Fruit fly (Drosophila melanogaster) whole organism, embryonic: ENCODE results near the gene CG13893.

Experiments used
- Bgb ChIP-seq: fragments of 200-800 bp; sonication (Bioruptor generic); IDR thresholded peaks from 2 replicates; pipeline ENCODE4 v1.3.6; 2022; ENCODE audit warnings: missing biosample characterization, missing genetic modification characterization; ENCODE audit not compliant: partially characterized antibody
- CG10431 ChIP-seq: fragments of 200-800 bp; sonication (Bioruptor generic); optimal IDR thresholded peaks from 3 replicates; lab custom pipeline; 2018; ENCODE audit warnings: missing biosample characterization, mild to moderate bottlenecking, missing genetic modification characterization
- CG10543 ChIP-seq: fragments of 200-800 bp; sonication (Bioruptor generic); optimal IDR thresholded peaks from 3 replicates; lab custom pipeline; 2017; ENCODE audit warnings: missing biosample characterization, mild to moderate bottlenecking, missing genetic modification characterization, moderate library complexity
- CG11456 ChIP-seq: fragments of 200-800 bp; sonication (Bioruptor generic); IDR thresholded peaks from 3 replicates; pipeline ENCODE4 v1.3.6; 2022; ENCODE audit warnings: missing biosample characterization, missing genetic modification characterization
- CG11504 ChIP-seq: fragments of 200-800 bp; sonication (Bioruptor generic); optimal IDR thresholded peaks from 3 replicates; lab custom pipeline; 2019; ENCODE audit warnings: missing biosample characterization, mild to moderate bottlenecking, missing genetic modification characterization, moderate library complexity
- CG13123 ChIP-seq: fragments of 200-800 bp; sonication (Bioruptor generic); optimal IDR thresholded peaks from 2 replicates; lab custom pipeline; 2016; ENCODE audit warnings: missing biosample characterization, missing genetic modification characterization
- CG14014 ChIP-seq: fragments of 200-800 bp; sonication (Bioruptor generic); IDR thresholded peaks from 2 replicates; pipeline ENCODE4 v1.3.6; 2022; ENCODE audit warnings: missing biosample characterization, missing genetic modification characterization
- CG15269 ChIP-seq: fragments of 200-800 bp; sonication (Bioruptor generic); optimal IDR thresholded peaks from 2 replicates; lab custom pipeline; 2018; ENCODE audit warnings: missing biosample characterization, mild to moderate bottlenecking, missing genetic modification characterization, moderate library complexity
- CG1529 ChIP-seq: fragments of 200-800 bp; sonication (Bioruptor generic); optimal IDR thresholded peaks from 3 replicates; lab custom pipeline; 2018; ENCODE audit warnings: missing biosample characterization, missing genetic modification characterization
- CG16779 ChIP-seq: fragments of 200-800 bp; sonication (Bioruptor generic); IDR thresholded peaks from 2 replicates; pipeline ENCODE4 v1.3.6; 2022; ENCODE audit warnings: missing biosample characterization, missing genetic modification characterization
- CG17912 ChIP-seq: fragments of 200-800 bp; sonication (Bioruptor generic); optimal IDR thresholded peaks from 2 replicates; lab custom pipeline; 2018; ENCODE audit warnings: missing biosample characterization, mild to moderate bottlenecking, missing genetic modification characterization
- CG30020 ChIP-seq: fragments of 200-800 bp; optimal IDR thresholded peaks from 2 replicates; lab custom pipeline; 2019; ENCODE audit warnings: missing biosample characterization, mild to moderate bottlenecking, missing genetic modification characterization, moderate library complexity
- CG3281 ChIP-seq: fragments of 200-800 bp; sonication (Bioruptor generic); optimal IDR thresholded peaks from 3 replicates; lab custom pipeline; 2017; ENCODE audit warnings: missing biosample characterization, mild to moderate bottlenecking, missing genetic modification characterization
- CG34422 ChIP-seq: fragments of 200-800 bp; sonication (Bioruptor generic); IDR thresholded peaks from 3 replicates; pipeline ENCODE4 v1.3.6; 2022; ENCODE audit warnings: missing biosample characterization, missing genetic modification characterization
- CG6791 ChIP-seq: fragments of 200-800 bp; sonication (Bioruptor generic); IDR thresholded peaks from 3 replicates; pipeline ENCODE4 v1.3.6; 2022; ENCODE audit warnings: missing biosample characterization, missing genetic modification characterization; ENCODE audit not compliant: partially characterized antibody
- CG6854 ChIP-seq: fragments of 200-800 bp; sonication (Bioruptor generic); optimal IDR thresholded peaks from 3 replicates; lab custom pipeline; 2017; ENCODE audit warnings: missing biosample characterization, mild to moderate bottlenecking, missing genetic modification characterization
- CG7271 ChIP-seq: fragments of 200-800 bp; sonication (Bioruptor generic); optimal IDR thresholded peaks from 2 replicates; lab custom pipeline; 2018; ENCODE audit warnings: missing biosample characterization, mild to moderate bottlenecking, missing genetic modification characterization, moderate library complexity
- CG9817 ChIP-seq: fragments of 200-800 bp; sonication (Bioruptor generic); optimal IDR thresholded peaks from 2 replicates; lab custom pipeline; 2018; ENCODE audit warnings: missing biosample characterization, mild to moderate bottlenecking, missing genetic modification characterization, moderate library complexity
- CrebB ChIP-seq: fragments of 200-800 bp; sonication (Bioruptor generic); optimal IDR thresholded peaks from 3 replicates; lab custom pipeline; 2018; ENCODE audit warnings: missing biosample characterization, mild to moderate bottlenecking, missing genetic modification characterization
- Deaf1 ChIP-seq: fragments of 200-800 bp; optimal IDR thresholded peaks from 3 replicates; lab custom pipeline; 2019; ENCODE audit warnings: missing biosample characterization, mild to moderate bottlenecking, missing genetic modification characterization, moderate library complexity
- Dref ChIP-seq: fragments of 200-800 bp; sonication (Bioruptor generic); IDR thresholded peaks from 2 replicates; pipeline ENCODE4 v1.3.6; 2022; ENCODE audit warnings: missing biosample characterization, missing genetic modification characterization
- Fer3 ChIP-seq: fragments of 200-800 bp; sonication (Bioruptor generic); optimal IDR thresholded peaks from 2 replicates; lab custom pipeline; 2018; ENCODE audit warnings: missing biosample characterization, mild to moderate bottlenecking, missing genetic modification characterization, moderate library complexity
- NFAT ChIP-seq: fragments of 200-800 bp; sonication (Bioruptor generic); IDR thresholded peaks from 2 replicates; pipeline ENCODE4 v1.3.6; 2022; ENCODE audit warnings: missing biosample characterization, missing genetic modification characterization
- Six4 ChIP-seq: fragments of 200-800 bp; sonication (Bioruptor generic); optimal IDR thresholded peaks from 2 replicates; lab custom pipeline; 2016; ENCODE audit warnings: missing biosample characterization, missing genetic modification characterization
- Stat92E ChIP-seq, 3 experiments: fragments of >200 bp in 2 of 3; fragments of 200-800 bp in 1 of 3; sonication (Bioruptor generic) in 1 of 3; optimal IDR thresholded peaks; 2 replicates each; lab custom pipeline; 2017 to 2019; ENCODE audit warnings: missing biosample characterization in 3 of 3, missing genetic modification characterization in 3 of 3, mild to moderate bottlenecking in 1 of 3, moderate library complexity in 1 of 3
- bbx ChIP-seq: fragments of 200-800 bp; sonication (Bioruptor generic); IDR thresholded peaks from 2 replicates; pipeline ENCODE4 v1.3.6; 2022; ENCODE audit warnings: missing biosample characterization, missing genetic modification characterization; ENCODE audit not compliant: partially characterized antibody
- bigmax ChIP-seq: fragments of 200-800 bp; sonication (Bioruptor generic); optimal IDR thresholded peaks from 2 replicates; lab custom pipeline; 2018; ENCODE audit warnings: missing biosample characterization, mild to moderate bottlenecking, missing genetic modification characterization
- corto ChIP-seq: fragments of 200-800 bp; sonication (Bioruptor generic); optimal IDR thresholded peaks from 2 replicates; lab custom pipeline; 2016; ENCODE audit warnings: missing biosample characterization, mild to moderate bottlenecking, missing genetic modification characterization, moderate library complexity
- dpn ChIP-seq, 2 experiments: fragments of 200-800 bp; sonication (Bioruptor generic); optimal IDR thresholded peaks; 3 replicates each; lab custom pipeline; 2016; ENCODE audit warnings: missing biosample characterization in 2 of 2, missing genetic modification characterization in 2 of 2
- emc ChIP-seq: fragments of 200-800 bp; sonication (Bioruptor generic); optimal IDR thresholded peaks from 2 replicates; lab custom pipeline; 2016; ENCODE audit warnings: missing biosample characterization, missing genetic modification characterization
- exex ChIP-seq: fragments of 200-800 bp; sonication (Bioruptor generic); optimal IDR thresholded peaks from 4 replicates; lab custom pipeline; 2018; ENCODE audit warnings: missing biosample characterization, mild to moderate bottlenecking, missing genetic modification characterization, moderate library complexity
- gcm2 ChIP-seq: fragments of 200-800 bp; sonication (Bioruptor generic); optimal IDR thresholded peaks from 2 replicates; lab custom pipeline; 2016; ENCODE audit warnings: missing biosample characterization, missing genetic modification characterization
- gsb ChIP-seq: fragments of 200-800 bp; sonication (Bioruptor generic); IDR thresholded peaks from 2 replicates; pipeline ENCODE4 v1.3.6; 2022; ENCODE audit warnings: missing biosample characterization, missing genetic modification characterization
- hkb ChIP-seq, 2 experiments: fragments of 200-800 bp in 1 of 2; fragments of >200 bp in 1 of 2; sonication (Bioruptor generic) in 1 of 2; IDR thresholded peaks in 1 of 2; optimal IDR thresholded peaks in 1 of 2; 2 replicates each; pipeline versions ENCODE4 v1.3.6 to Lab custom; 2017 to 2022; ENCODE audit warnings: missing biosample characterization in 1 of 2, missing genetic modification characterization in 1 of 2
- mld ChIP-seq: fragments of 200-800 bp; sonication (Bioruptor generic); IDR thresholded peaks from 3 replicates; pipeline ENCODE4 v1.3.6; 2022; ENCODE audit warnings: missing biosample characterization, missing genetic modification characterization; ENCODE audit not compliant: partially characterized antibody
- nerfin-2 ChIP-seq: fragments of 200-800 bp; sonication (Bioruptor generic); IDR thresholded peaks from 2 replicates; pipeline ENCODE4 v1.3.6; 2022; ENCODE audit warnings: missing biosample characterization, missing genetic modification characterization; ENCODE audit not compliant: partially characterized antibody
- nom ChIP-seq: fragments of 200-800 bp; sonication (Bioruptor generic); optimal IDR thresholded peaks from 2 replicates; lab custom pipeline; 2017; ENCODE audit warnings: missing biosample characterization, missing genetic modification characterization, mild to moderate bottlenecking, moderate library complexity, missing genetic modification reagents
- phol ChIP-seq: fragments of 200-800 bp; sonication (Bioruptor generic); optimal IDR thresholded peaks from 3 replicates; lab custom pipeline; 2018; ENCODE audit warnings: missing biosample characterization, mild to moderate bottlenecking, missing genetic modification characterization, moderate library complexity
- pros ChIP-seq: fragments of 200-800 bp; sonication (Bioruptor generic); optimal IDR thresholded peaks from 3 replicates; lab custom pipeline; 2019; ENCODE audit warnings: missing biosample characterization, mild to moderate bottlenecking, missing genetic modification characterization, moderate library complexity
- ranshi ChIP-seq: fragments of 200-800 bp; sonication (Bioruptor generic); IDR thresholded peaks from 2 replicates; pipeline ENCODE4 v1.3.6; 2022; ENCODE audit warnings: missing biosample characterization, missing genetic modification characterization
- row ChIP-seq: fragments of 200-800 bp; sonication (Bioruptor generic); IDR thresholded peaks from 3 replicates; pipeline ENCODE4 v1.3.6; 2022; ENCODE audit warnings: missing biosample characterization, missing genetic modification characterization
- sens-2 ChIP-seq: fragments of 200-800 bp; sonication (Bioruptor generic); IDR thresholded peaks from 2 replicates; pipeline ENCODE4 v1.3.6; 2022; ENCODE audit warnings: missing biosample characterization, missing genetic modification characterization
- slbo ChIP-seq: fragments of 200-800 bp; sonication (Bioruptor generic); IDR thresholded peaks from 2 replicates; pipeline ENCODE4 v1.3.6; 2022; ENCODE audit warnings: missing biosample characterization, missing genetic modification characterization
- sr ChIP-seq: fragments of 200-800 bp; sonication (Bioruptor generic); IDR thresholded peaks from 3 replicates; pipeline ENCODE4 v1.3.6; 2022; ENCODE audit warnings: missing biosample characterization, missing genetic modification characterization
- tio ChIP-seq: fragments of 200-800 bp; sonication (Bioruptor generic); optimal IDR thresholded peaks from 2 replicates; lab custom pipeline; 2017; ENCODE audit warnings: missing biosample characterization, missing genetic modification characterization, inconsistent platforms
- vvl ChIP-seq: fragments of 200-800 bp; sonication (Bioruptor generic); IDR thresholded peaks from 2 replicates; pipeline ENCODE4 v1.3.6; 2022; ENCODE audit warnings: missing biosample characterization, missing genetic modification characterization
- zfh1 ChIP-seq: fragments of 200-800 bp; sonication (Bioruptor generic); IDR thresholded peaks from 3 replicates; pipeline ENCODE4 v1.3.6; 2022; ENCODE audit warnings: missing biosample characterization, missing genetic modification characterization

CG13893 gene

dm6 chr3L:603847-604550 lies at the start of gene CG13893 (continued):
- TF ChIP-seq pros (GFP tag; lab: Kevin White, UChicago), result peak; percentile 55
- no peak for TF ChIP-seq Six4
- TF ChIP-seq CG10543 (GFP tag; lab: Kevin White, UChicago), result peak; percentile 83
- TF ChIP-seq zfh1 (GFP tag; lab: Robert Waterston, UW), result 0 out of 3 replicates have a peak, but pooled peaks have one; percentile 20
- TF ChIP-seq vvl, result peak; percentile 82
- TF ChIP-seq row (GFP tag; lab: Robert Waterston, UW), result peak; percentile 96
- peak; percentile 45 for TF ChIP-seq CG6854
- peak; percentile 35 for TF ChIP-seq bigmax (GFP tag; lab: Kevin White, UChicago)
- peak; percentile 44; the same call in 1 of the 2 replicates for TF ChIP-seq ranshi (GFP tag; lab: Robert Waterston, UW)
- no peak for TF ChIP-seq Fer3
- TF ChIP-seq CG17912 (GFP tag; lab: Kevin White, UChicago), result no peak
- TF ChIP-seq mld, result 0 out of 3 replicates have a peak, but pooled peaks have one; percentile 31
- peak; percentile 57; the same call in 1 of the 3 replicates for TF ChIP-seq CG11456 (GFP tag; lab: Robert Waterston, UW)
- TF ChIP-seq CG7271 (tag; lab: Kevin White, UChicago), result no peak
- TF ChIP-seq hkb (optimal IDR thresholded peaks at IDR 0.05; lab: Kevin White, UChicago), result no peak
- peak; percentile 62; the same call in 1 of the 2 replicates for TF ChIP-seq hkb (GFP tag; IDR thresholded peaks at IDR 0.05; lab: Robert Waterston, UW)
- TF ChIP-seq corto (GFP tag; lab: Kevin White, UChicago), result peak; percentile 32
- peak; percentile 42 for TF ChIP-seq slbo (GFP tag; lab: Robert Waterston, UW)
- TF ChIP-seq CG34422 (GFP tag; lab: Robert Waterston, UW), result peak; percentile 77; the same call in 1 of the 3 replicates
- TF ChIP-seq CG13123 (GFP tag; lab: Kevin White, UChicago), result no peak
- peak; percentile 8 for TF ChIP-seq CrebB
- TF ChIP-seq phol, result no peak
- 0 out of 3 replicates have a peak, but pooled peaks have one; percentile 12 for TF ChIP-seq CG6791
- TF ChIP-seq CG30020, result no peak
- peak; percentile 69; the same call in 2 of the 3 replicates for TF ChIP-seq sr (GFP tag; lab: Robert Waterston, UW)
- TF ChIP-seq Deaf1 (tag; lab: Kevin White, UChicago), result peak; percentile 89
- TF ChIP-seq bbx (GFP tag; lab: Robert Waterston, UW), result peak; percentile 40; the same call in 1 of the 2 replicates
- no peak for TF ChIP-seq gcm2 (GFP tag; lab: Kevin White, UChicago)
- TF ChIP-seq sens-2 (GFP tag; lab: Robert Waterston, UW), result peak; percentile 16; the same call in 1 of the 2 replicates
- peak; percentile 44 for TF ChIP-seq CG3281
- peak in 1 of 3 experiments; percentile 76 for TF ChIP-seq Stat92E (GFP tag; optimal IDR thresholded peaks at IDR 0.05; lab: Kevin White, UChicago)
- TF ChIP-seq tio (GFP tag; lab: Kevin White, UChicago), result no peak
- TF ChIP-seq CG16779 (GFP tag; lab: Robert Waterston, UW), result peak; percentile 66; the same call in 1 of the 2 replicates
- TF ChIP-seq CG9817 (tag; lab: Kevin White, UChicago), result no peak
- TF ChIP-seq nom (GFP tag; lab: Kevin White, UChicago), result peak; percentile 57
- TF ChIP-seq nerfin-2 (GFP tag; lab: Robert Waterston, UW), result peak; percentile 40; the same call in 1 of the 2 replicates
- TF ChIP-seq CG14014 (GFP tag; lab: Robert Waterston, UW), result peak; percentile 59; the same call in 1 of the 2 replicates
- TF ChIP-seq emc, result no peak
- TF ChIP-seq exex (tag; lab: Kevin White, UChicago), result peak; percentile 29
- no peak for TF ChIP-seq CG11504 (tag; lab: Kevin White, UChicago)
- no peak for TF ChIP-seq CG1529 (GFP tag; lab: Kevin White, UChicago)
- peak; percentile 56; the same call in 1 of the 2 replicates for TF ChIP-seq gsb
- peak; percentile 21 for TF ChIP-seq CG15269 (tag; lab: Kevin White, UChicago)
- peak; percentile 68; the same call in 1 of the 2 replicates for TF ChIP-seq Bgb (GFP tag; lab: Robert Waterston, UW)
- TF ChIP-seq dpn (GFP tag; optimal IDR thresholded peaks at IDR 0.05; lab: Kevin White, UChicago), result peak in 1 of 2 experiments; percentile 41
- TF ChIP-seq NFAT (GFP tag; lab: Robert Waterston, UW), result peak; percentile 73
- 0 out of 2 replicates have a peak, but pooled peaks have one; percentile 26 for TF ChIP-seq Dref
- no peak for TF ChIP-seq CG10431 (GFP tag; lab: Kevin White, UChicago)
